Fruit fly (Drosophila melanogaster): ENCODE results near the gene cpo.

dm6 chr3R:17891025-17891424 lies 28.6 kb upstream of the cpo start:
- TF ChIP-seq CG8478 (optimal IDR thresholded peaks at IDR 0.05) (no peak), CTCF (optimal IDR thresholded peaks at IDR 0.05) (no peak)
